Fruit fly (Drosophila melanogaster) whole organism, embryonic: Measurements from ENCODE around the gene frj.
A peak's percentile ranks its signal among the peaks of the same experiment; 100 is the strongest.

Source experiments
- Adf1 ChIP-seq: fragments of 200-800 bp; sonication (Bioruptor generic); IDR thresholded peaks from 2 replicates; pipeline ENCODE4 v1.3.6; 2022; ENCODE audit warnings: missing biosample characterization, missing genetic modification characterization
- Aef1 ChIP-seq: fragments of 200-800 bp; sonication (Bioruptor generic); IDR thresholded peaks from 3 replicates; pipeline ENCODE4 v1.3.6; 2022; ENCODE audit warnings: missing biosample characterization, missing genetic modification characterization
- Asciz ChIP-seq: fragments of 200-800 bp; sonication (Bioruptor generic); optimal IDR thresholded peaks from 2 replicates; lab custom pipeline; 2017; ENCODE audit warnings: missing biosample characterization, mild to moderate bottlenecking, missing genetic modification characterization, missing genetic modification reagents
- B-H1 ChIP-seq: fragments of 200-800 bp; sonication (Bioruptor generic); IDR thresholded peaks from 3 replicates; pipeline ENCODE4 v1.3.6; 2022; ENCODE audit warnings: missing biosample characterization, missing genetic modification characterization
- CG10462 ChIP-seq: fragments of 200-800 bp; sonication (Bioruptor generic); optimal IDR thresholded peaks from 2 replicates; lab custom pipeline; 2016; ENCODE audit warnings: missing biosample characterization, missing genetic modification characterization
- CG10959 ChIP-seq: fragments of 200-800 bp; sonication (Bioruptor generic); IDR thresholded peaks from 2 replicates; pipeline ENCODE4 v1.3.6; 2022; ENCODE audit warnings: missing biosample characterization, missing genetic modification characterization
- CG11695 ChIP-seq: fragments of 200-800 bp; sonication (Bioruptor generic); IDR thresholded peaks from 3 replicates; pipeline ENCODE4 v1.3.6; 2022; ENCODE audit warnings: missing biosample characterization, missing genetic modification characterization
- CG11723 ChIP-seq: fragments of 200-800 bp; sonication (Bioruptor generic); optimal IDR thresholded peaks from 2 replicates; lab custom pipeline; 2017; ENCODE audit warnings: missing biosample characterization, mild to moderate bottlenecking, missing genetic modification characterization
- CG15073 ChIP-seq: fragments of 200-800 bp; sonication (Bioruptor generic); optimal IDR thresholded peaks from 2 replicates; lab custom pipeline; 2016; ENCODE audit warnings: missing biosample characterization, missing genetic modification characterization
- CG1603 ChIP-seq: fragments of 200-800 bp; sonication (Bioruptor generic); optimal IDR thresholded peaks from 2 replicates; lab custom pipeline; 2019; ENCODE audit warnings: missing biosample characterization, mild to moderate bottlenecking, missing genetic modification characterization, moderate library complexity
- CG1647 ChIP-seq: fragments of 200-800 bp; sonication (Bioruptor generic); optimal IDR thresholded peaks from 3 replicates; lab custom pipeline; 2016; ENCODE audit warnings: missing biosample characterization, missing genetic modification characterization
- CG17385 ChIP-seq: fragments of 200-800 bp; sonication (Bioruptor generic); optimal IDR thresholded peaks from 3 replicates; lab custom pipeline; 2018; ENCODE audit warnings: missing biosample characterization, mild to moderate bottlenecking, missing genetic modification characterization
- CG17912 ChIP-seq: fragments of 200-800 bp; sonication (Bioruptor generic); optimal IDR thresholded peaks from 2 replicates; lab custom pipeline; 2018; ENCODE audit warnings: missing biosample characterization, mild to moderate bottlenecking, missing genetic modification characterization
- CG18011 ChIP-seq: fragments of 200-800 bp; sonication (Bioruptor generic); optimal IDR thresholded peaks from 2 replicates; lab custom pipeline; 2017; ENCODE audit warnings: missing biosample characterization, missing genetic modification characterization, mild to moderate bottlenecking, moderate library complexity, missing genotype
- CG2202 ChIP-seq: fragments of 200-800 bp; sonication (Bioruptor generic); optimal IDR thresholded peaks from 2 replicates; lab custom pipeline; 2018; ENCODE audit warnings: missing biosample characterization, mild to moderate bottlenecking, missing genetic modification characterization
- CG7357 ChIP-seq: fragments of 200-800 bp; sonication (Bioruptor generic); IDR thresholded peaks from 3 replicates; pipeline ENCODE4 v1.3.6; 2022; ENCODE audit warnings: missing biosample characterization, missing genetic modification characterization
- CG8924 ChIP-seq: fragments of 200-800 bp; optimal IDR thresholded peaks from 3 replicates; lab custom pipeline; 2019; ENCODE audit warnings: missing biosample characterization, mild to moderate bottlenecking, missing genetic modification characterization, moderate library complexity
- CG9215 ChIP-seq: fragments of 200-800 bp; sonication (Bioruptor generic); IDR thresholded peaks from 2 replicates; pipeline ENCODE4 v1.3.6; 2022; ENCODE audit warnings: missing biosample characterization, missing genetic modification characterization
- CG9797 ChIP-seq: fragments of 200-800 bp; sonication (Bioruptor generic); optimal IDR thresholded peaks from 3 replicates; lab custom pipeline; 2018; ENCODE audit warnings: missing biosample characterization, mild to moderate bottlenecking, missing genetic modification characterization
- CoRest ChIP-seq: fragments of 200-800 bp; sonication (Bioruptor generic); optimal IDR thresholded peaks from 3 replicates; lab custom pipeline; 2018; ENCODE audit warnings: missing biosample characterization, mild to moderate bottlenecking, missing genetic modification characterization, moderate library complexity
- Dad ChIP-seq: fragments of 200-800 bp; sonication (Bioruptor generic); optimal IDR thresholded peaks from 3 replicates; lab custom pipeline; 2016; ENCODE audit warnings: missing biosample characterization, missing genetic modification characterization
- Dek ChIP-seq: fragments of 200-800 bp; sonication (Bioruptor generic); optimal IDR thresholded peaks from 3 replicates; lab custom pipeline; 2019; ENCODE audit warnings: missing biosample characterization, mild to moderate bottlenecking, missing genetic modification characterization, moderate library complexity
- GATAe ChIP-seq: fragments of 200-800 bp; sonication (Bioruptor generic); conservative IDR thresholded peaks from 2 replicates; pipeline ENCODE4 v1.3.6; 2022; ENCODE audit warnings: missing biosample characterization, missing genetic modification characterization
- MESR4 ChIP-seq: fragments of 200-800 bp; sonication (Bioruptor generic); optimal IDR thresholded peaks from 2 replicates; lab custom pipeline; 2018; ENCODE audit warnings: missing biosample characterization, mild to moderate bottlenecking, missing genetic modification characterization, moderate library complexity
- NC2β ChIP-seq: fragments of 200-800 bp; sonication (Bioruptor generic); optimal IDR thresholded peaks from 2 replicates; lab custom pipeline; 2016; ENCODE audit warnings: missing biosample characterization, missing genetic modification characterization
- NFAT ChIP-seq: fragments of 200-800 bp; sonication (Bioruptor generic); IDR thresholded peaks from 2 replicates; pipeline ENCODE4 v1.3.6; 2022; ENCODE audit warnings: missing biosample characterization, missing genetic modification characterization
- Nf-YC ChIP-seq: fragments of 200-800 bp; optimal IDR thresholded peaks from 3 replicates; lab custom pipeline; 2019; ENCODE audit warnings: missing biosample characterization, mild to moderate bottlenecking, missing genetic modification characterization, moderate library complexity
- Pdp1 ChIP-seq, 2 experiments: fragments of 200-800 bp; sonication (Bioruptor generic); optimal IDR thresholded peaks; 3 replicates each; lab custom pipeline; 2016; ENCODE audit warnings: missing biosample characterization in 2 of 2, missing genetic modification characterization in 2 of 2, mild to moderate bottlenecking in 1 of 2, moderate library complexity in 1 of 2
- Xbp1 ChIP-seq: fragments of 200-800 bp; sonication (Bioruptor generic); optimal IDR thresholded peaks from 3 replicates; lab custom pipeline; 2016; ENCODE audit warnings: missing biosample characterization, mild to moderate bottlenecking, missing genetic modification characterization
- ato ChIP-seq: fragments of 200-800 bp; sonication (Bioruptor generic); IDR thresholded peaks from 2 replicates; pipeline ENCODE4 v1.3.6; 2022; ENCODE audit warnings: missing biosample characterization, missing genetic modification characterization; ENCODE audit not compliant: partially characterized antibody
- bbx ChIP-seq: fragments of 200-800 bp; sonication (Bioruptor generic); IDR thresholded peaks from 2 replicates; pipeline ENCODE4 v1.3.6; 2022; ENCODE audit warnings: missing biosample characterization, missing genetic modification characterization; ENCODE audit not compliant: partially characterized antibody
- cad ChIP-seq: fragments of >200 bp; optimal IDR thresholded peaks from 2 replicates; lab custom pipeline; 2017; ENCODE audit warnings: missing biosample characterization, missing genetic modification characterization
- cg ChIP-seq: fragments of 200-800 bp; sonication (Bioruptor generic); optimal IDR thresholded peaks from 3 replicates; lab custom pipeline; 2019; ENCODE audit warnings: missing biosample characterization, mild to moderate bottlenecking, missing genetic modification characterization, moderate library complexity
- chinmo ChIP-seq: fragments of 200-800 bp; sonication (Bioruptor generic); IDR thresholded peaks from 4 replicates; pipeline ENCODE4 v1.3.6; 2022; ENCODE audit warnings: missing biosample characterization, missing genetic modification characterization; ENCODE audit not compliant: partially characterized antibody
- corto ChIP-seq: fragments of 200-800 bp; sonication (Bioruptor generic); optimal IDR thresholded peaks from 2 replicates; lab custom pipeline; 2016; ENCODE audit warnings: missing biosample characterization, mild to moderate bottlenecking, missing genetic modification characterization, moderate library complexity
- crc ChIP-seq: fragments of 200-800 bp; sonication (Bioruptor generic); optimal IDR thresholded peaks from 2 replicates; lab custom pipeline; 2016; ENCODE audit warnings: missing biosample characterization, missing genetic modification characterization
- eyg ChIP-seq: fragments of 200-800 bp; sonication (Bioruptor generic); optimal IDR thresholded peaks from 3 replicates; lab custom pipeline; 2016; ENCODE audit warnings: missing biosample characterization, missing genetic modification characterization
- fu2 ChIP-seq: fragments of 200-800 bp; sonication (Bioruptor generic); optimal IDR thresholded peaks from 2 replicates; lab custom pipeline; 2016; ENCODE audit warnings: missing biosample characterization, missing genetic modification characterization
- gce ChIP-seq: fragments of 200-800 bp; sonication (Bioruptor generic); IDR thresholded peaks from 3 replicates; pipeline ENCODE4 v1.3.6; 2022; ENCODE audit warnings: missing biosample characterization, missing genetic modification characterization
- insv ChIP-seq, 2 experiments: fragments of 200-800 bp; sonication (Bioruptor generic); optimal IDR thresholded peaks; 3 replicates each; lab custom pipeline; 2016 to 2018; ENCODE audit warnings: missing biosample characterization in 2 of 2, missing genetic modification characterization in 2 of 2
- mam ChIP-seq: fragments of 200-800 bp; sonication (Bioruptor generic); optimal IDR thresholded peaks from 3 replicates; lab custom pipeline; 2016; ENCODE audit warnings: missing biosample characterization, missing genetic modification characterization
- p53 ChIP-seq: fragments of 200-800 bp; sonication (Bioruptor generic); optimal IDR thresholded peaks from 2 replicates; lab custom pipeline; 2016; ENCODE audit warnings: missing biosample characterization, missing genetic modification characterization
- peb ChIP-seq: fragments of 200-800 bp; sonication (Bioruptor generic); IDR thresholded peaks from 2 replicates; pipeline ENCODE4 v1.3.6; 2022; ENCODE audit warnings: missing biosample characterization, missing genetic modification characterization
- ranshi ChIP-seq: fragments of 200-800 bp; sonication (Bioruptor generic); IDR thresholded peaks from 2 replicates; pipeline ENCODE4 v1.3.6; 2022; ENCODE audit warnings: missing biosample characterization, missing genetic modification characterization
- sd ChIP-seq: fragments of 200-800 bp; sonication (Bioruptor generic); optimal IDR thresholded peaks from 3 replicates; lab custom pipeline; 2018; ENCODE audit warnings: missing biosample characterization, mild to moderate bottlenecking, missing genetic modification characterization, moderate library complexity
- so ChIP-seq: fragments of 200-800 bp; sonication (Bioruptor generic); IDR thresholded peaks from 3 replicates; pipeline ENCODE4 v1.3.6; 2022; ENCODE audit warnings: missing biosample characterization, missing genetic modification characterization
- sob ChIP-seq: fragments of 200-800 bp; sonication (Bioruptor generic); IDR thresholded peaks from 2 replicates; pipeline ENCODE4 v1.3.6; 2022; ENCODE audit warnings: missing biosample characterization, missing genetic modification characterization
- sug ChIP-seq: fragments of 200-800 bp; optimal IDR thresholded peaks from 2 replicates; lab custom pipeline; 2019; ENCODE audit warnings: missing biosample characterization, mild to moderate bottlenecking, missing genetic modification characterization, moderate library complexity
- tna ChIP-seq: fragments of 200-800 bp; sonication (Bioruptor generic); IDR thresholded peaks from 2 replicates; pipeline ENCODE4 v1.3.6; 2022; ENCODE audit warnings: missing biosample characterization, missing genetic modification characterization; ENCODE audit not compliant: partially characterized antibody
- wor ChIP-seq: fragments of 200-800 bp; sonication (Bioruptor generic); IDR thresholded peaks from 2 replicates; pipeline ENCODE4 v1.3.6; 2022; ENCODE audit warnings: missing biosample characterization, missing genetic modification characterization
- zen2 ChIP-seq: fragments of 200-800 bp; sonication (Bioruptor generic); IDR thresholded peaks from 3 replicates; pipeline ENCODE4 v1.3.6; 2022; ENCODE audit warnings: missing biosample characterization, missing genetic modification characterization; ENCODE audit not compliant: partially characterized antibody

The frj gene

DNA sequence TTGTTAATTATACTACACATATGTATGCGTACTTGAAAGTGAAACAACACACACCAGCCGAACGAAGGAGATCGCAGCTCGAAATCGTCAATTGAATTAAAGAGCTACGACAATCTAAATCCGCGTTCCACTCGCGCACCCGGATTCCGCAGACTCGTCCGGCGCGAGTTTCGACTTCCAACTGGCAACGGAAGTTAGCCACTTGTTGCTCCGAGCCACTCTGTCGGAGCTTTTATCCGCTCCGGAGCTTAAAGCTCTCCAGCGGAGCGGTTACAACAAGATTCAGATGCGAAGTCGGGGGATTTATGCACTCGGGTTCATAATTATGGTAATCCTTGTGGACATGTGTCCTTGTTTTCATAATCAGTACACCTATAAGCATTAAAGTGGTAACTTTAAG, 9.6 kb downstream of the frj start, which contains the start of gene Rchy1 (continued):
- TF ChIP-seq CG10462 (GFP tag; lab: Kevin White, UChicago) (no peak), CG17385 (peak; percentile 36), B-H1 (no peak; the same call in 2 of the 3 replicates), CG10959 (GFP tag; lab: Robert Waterston, UW) (no peak), Pdp1 (GFP tag; optimal IDR thresholded peaks at IDR 0.05; lab: Kevin White, UChicago) (peak in 1 of 2 experiments; percentile 8), sd (tag; lab: Kevin White, UChicago) (peak; percentile 34), fu2 (no peak), CG17912 (GFP tag; lab: Kevin White, UChicago) (peak; percentile 10), mam (GFP tag; lab: Kevin White, UChicago) (no peak), CG11695 (0 out of 3 replicates have a peak, but pooled peaks have one; percentile 19), bbx (GFP tag; lab: Robert Waterston, UW) (peak; percentile 36; the same call in 1 of the 2 replicates), GATAe (no peak), cad (no peak), insv (GFP tag; optimal IDR thresholded peaks at IDR 0.05; lab: Kevin White, UChicago) (no peak), eyg (GFP tag; lab: Kevin White, UChicago) (peak; percentile 12), zen2 (GFP tag; lab: Robert Waterston, UW) (no peak), CG9215 (GFP tag; lab: Robert Waterston, UW) (no peak), crc (GFP tag; lab: Kevin White, UChicago) (no peak), CG11723 (no peak), cg (GFP tag; lab: Kevin White, UChicago) (no peak), wor (no peak), Nf-YC (tag; lab: Kevin White, UChicago) (peak; percentile 35), NC2β (no peak), gce (no peak), corto (GFP tag; lab: Kevin White, UChicago) (no peak), CG18011 (GFP tag; lab: Kevin White, UChicago) (no peak), Xbp1 (GFP tag; lab: Kevin White, UChicago) (no peak), CG9797 (GFP tag; lab: Kevin White, UChicago) (no peak), sug (peak; percentile 34), ranshi (GFP tag; lab: Robert Waterston, UW) (peak; percentile 9; the same call in 1 of the 2 replicates), CG1603 (tag; lab: Kevin White, UChicago) (peak; percentile 1), tna (no peak; the same call in 1 of the 2 replicates), Dek (tag; lab: Kevin White, UChicago) (no peak), Aef1 (GFP tag; lab: Robert Waterston, UW) (no peak), so (GFP tag; lab: Robert Waterston, UW) (peak; percentile 62; the same call in 1 of the 3 replicates), peb (GFP tag; lab: Robert Waterston, UW) (no peak), NFAT (GFP tag; lab: Robert Waterston, UW) (peak; percentile 54; the same call in 1 of the 2 replicates), Adf1 (peak; percentile 14; the same call in 1 of the 2 replicates), CoRest (tag; lab: Kevin White, UChicago) (no peak), CG8924 (tag; lab: Kevin White, UChicago) (no peak), p53 (GFP tag; lab: Kevin White, UChicago) (no peak), chinmo (GFP tag; lab: Robert Waterston, UW) (0 out of 4 replicates have a peak, but pooled peaks have one; percentile 38), Asciz (GFP tag; lab: Kevin White, UChicago) (peak; percentile 13), MESR4 (GFP tag; lab: Kevin White, UChicago) (peak; percentile 3), CG1647 (no peak), Dad (GFP tag; lab: Kevin White, UChicago) (no peak), CG2202 (no peak), CG7357 (GFP tag; lab: Robert Waterston, UW) (no peak), ato (GFP tag; lab: Robert Waterston, UW) (peak; percentile 49; the same call in 1 of the 2 replicates), CG15073 (GFP tag; lab: Kevin White, UChicago) (no peak), sob (GFP tag; lab: Robert Waterston, UW) (peak; percentile 58; the same call in 1 of the 2 replicates)
